Worm (Caenorhabditis elegans) whole organism, L1 larva: Measurements from ENCODE around the gene mca-3.
A peak's percentile ranks its signal among the peaks of the same experiment; 100 is the strongest.

Experiments used
- C04F5.9 ChIP-seq: sonication (generic microtip); optimal IDR thresholded peaks from 2 replicates; lab custom pipeline; 2016; ENCODE audit warnings: missing genetic modification characterization, missing compliant biosample characterization
- C34B4.2 ChIP-seq: sonication (generic microtip); optimal IDR thresholded peaks from 2 replicates; lab custom pipeline; 2017; ENCODE audit warnings: mild to moderate bottlenecking, missing genetic modification characterization, missing compliant biosample characterization
- Y116A8C.19 ChIP-seq: sonication (generic microtip); optimal IDR thresholded peaks from 2 replicates; lab custom pipeline; 2016; ENCODE audit warnings: missing compliant biosample characterization, missing genetic modification characterization, borderline replicate concordance
- aha-1 ChIP-seq: fragments of 150-350 bp; optimal IDR thresholded peaks from 2 replicates; lab custom pipeline; 2014; ENCODE audit warnings: missing biosample characterization, missing genetic modification characterization
- blmp-1 ChIP-seq: fragments of 150-350 bp; optimal IDR thresholded peaks from 2 replicates; lab custom pipeline; 2014; ENCODE audit warnings: missing biosample characterization, missing genetic modification characterization
- ceh-8 ChIP-seq: fragments of 200-800 bp; sonication (Bioruptor generic); optimal IDR thresholded peaks from 2 replicates; lab custom pipeline; 2018; ENCODE audit warnings: mild to moderate bottlenecking, missing genetic modification characterization, moderate library complexity, missing compliant biosample characterization
- ceh-90 ChIP-seq: sonication (generic microtip); optimal IDR thresholded peaks from 2 replicates; lab custom pipeline; 2016; ENCODE audit warnings: missing genetic modification characterization, missing compliant biosample characterization
- ces-1 ChIP-seq: fragments of 150-350 bp; optimal IDR thresholded peaks from 2 replicates; lab custom pipeline; 2014; ENCODE audit warnings: missing biosample characterization, missing genetic modification reagents, missing genetic modification characterization
- dsc-1 ChIP-seq: sonication (generic microtip); optimal IDR thresholded peaks from 2 replicates; lab custom pipeline; 2016; ENCODE audit warnings: mild to moderate bottlenecking, missing genetic modification characterization, missing compliant biosample characterization
- efl-1 ChIP-seq, 4 experiments: fragments of 150-350 bp; optimal IDR thresholded peaks in 3 of 4; peaks in 1 of 4; 1 replicate in 1 of 4; 2 replicates in 3 of 4; lab custom pipeline; 2014; ENCODE audit warnings: missing biosample characterization in 2 of 4, missing genetic modification characterization in 2 of 4, missing genetic modification reagents in 2 of 4
- egl-13 ChIP-seq: sonication (generic microtip); optimal IDR thresholded peaks from 2 replicates; lab custom pipeline; 2016; ENCODE audit warnings: missing genotype, missing genetic modification reagents, missing genetic modification characterization, missing compliant biosample characterization
- fkh-8 ChIP-seq: sonication (generic microtip); optimal IDR thresholded peaks from 2 replicates; lab custom pipeline; 2016; ENCODE audit warnings: mild to moderate bottlenecking, missing genetic modification characterization, missing compliant biosample characterization
- hlh-17 ChIP-seq: fragments of 200-800 bp; sonication (Bioruptor generic); optimal IDR thresholded peaks from 2 replicates; lab custom pipeline; 2018; ENCODE audit warnings: missing genetic modification characterization, mild to moderate bottlenecking, missing compliant biosample characterization, moderate library complexity, borderline replicate concordance
- jun-1 ChIP-seq: fragments of 150-350 bp; optimal IDR thresholded peaks from 2 replicates; lab custom pipeline; 2014; ENCODE audit warnings: missing biosample characterization, missing genetic modification reagents, missing genetic modification characterization
- lin-13 ChIP-seq: fragments of 150-350 bp; optimal IDR thresholded peaks from 2 replicates; lab custom pipeline; 2014; ENCODE audit warnings: missing biosample characterization, missing genetic modification reagents, missing genetic modification characterization
- lin-14 ChIP-seq: fragments of 200-800 bp; sonication (Bioruptor generic); optimal IDR thresholded peaks from 2 replicates; lab custom pipeline; 2018; ENCODE audit warnings: mild to moderate bottlenecking, missing genetic modification characterization, moderate library complexity, missing compliant biosample characterization
- lin-15B ChIP-seq: fragments of 150-350 bp; sonication (generic microtip); optimal IDR thresholded peaks from 3 replicates; lab custom pipeline; 2014; ENCODE audit warnings: missing biosample characterization, missing genetic modification characterization
- lin-35 ChIP-seq, 2 experiments: fragments of 150-350 bp; optimal IDR thresholded peaks; 2 replicates each; lab custom pipeline; 2014; ENCODE audit warnings: missing biosample characterization in 2 of 2, missing genetic modification characterization in 2 of 2, missing genetic modification reagents in 2 of 2
- lin-39 ChIP-seq: fragments of 150-350 bp; optimal IDR thresholded peaks from 2 replicates; lab custom pipeline; 2014; ENCODE audit warnings: missing biosample characterization, missing genetic modification reagents, missing genetic modification characterization
- lir-3 ChIP-seq: sonication (generic microtip); optimal IDR thresholded peaks from 2 replicates; lab custom pipeline; 2016; ENCODE audit warnings: mild to moderate bottlenecking, missing genetic modification characterization, moderate library complexity, missing compliant biosample characterization; ENCODE audit not compliant: poor library complexity
- mab-9 ChIP-seq: fragments of 200-800 bp; sonication (Bioruptor generic); IDR thresholded peaks from 2 replicates; pipeline ENCODE4 v1.3.6; 2022; ENCODE audit warnings: missing genetic modification reagents, missing genetic modification characterization, missing compliant biosample characterization
- nhr-12 ChIP-seq: sonication (generic microtip); optimal IDR thresholded peaks from 2 replicates; lab custom pipeline; 2017; ENCODE audit warnings: missing biosample characterization, missing genetic modification characterization
- nhr-237 ChIP-seq: fragments of 150-350 bp; optimal IDR thresholded peaks from 2 replicates; lab custom pipeline; 2014; ENCODE audit warnings: missing biosample characterization, missing genetic modification characterization
- nhr-28 ChIP-seq: fragments of 150-350 bp; optimal IDR thresholded peaks from 2 replicates; lab custom pipeline; 2014; ENCODE audit warnings: missing biosample characterization, missing genetic modification characterization
- nhr-47 ChIP-seq: sonication (generic microtip); optimal IDR thresholded peaks from 2 replicates; lab custom pipeline; 2016; ENCODE audit warnings: mild to moderate bottlenecking, missing genetic modification characterization, moderate library complexity, missing compliant biosample characterization
- nhr-85 ChIP-seq: sonication (generic microtip); peaks from one replicate; lab custom pipeline; 2016; ENCODE audit warnings: missing genetic modification characterization, inconsistent platforms, missing compliant biosample characterization
- rnt-1 ChIP-seq: sonication (generic microtip); optimal IDR thresholded peaks from 2 replicates; lab custom pipeline; 2016; ENCODE audit warnings: mild to moderate bottlenecking, missing genetic modification characterization, moderate library complexity, missing compliant biosample characterization
- skn-1 ChIP-seq: fragments of 150-350 bp; optimal IDR thresholded peaks from 2 replicates; lab custom pipeline; 2014; ENCODE audit warnings: missing biosample characterization, missing genetic modification characterization
- snu-23 ChIP-seq: sonication (generic microtip); optimal IDR thresholded peaks from 2 replicates; lab custom pipeline; 2016; ENCODE audit warnings: missing genetic modification characterization, missing compliant biosample characterization
- tlp-1 ChIP-seq: fragments of 150-350 bp; optimal IDR thresholded peaks from 2 replicates; lab custom pipeline; 2014; ENCODE audit warnings: missing biosample characterization, missing genetic modification characterization
- unc-30 ChIP-seq: sonication (generic microtip); optimal IDR thresholded peaks from 2 replicates; lab custom pipeline; 2017; ENCODE audit warnings: missing biosample characterization, missing genetic modification characterization
- unc-98 ChIP-seq: fragments of 200-800 bp; sonication (Bioruptor generic); IDR thresholded peaks from 2 replicates; pipeline ENCODE4 v1.3.6; 2022; ENCODE audit warnings: missing genetic modification characterization, missing compliant biosample characterization
- xbp-1 ChIP-seq: sonication (generic microtip); optimal IDR thresholded peaks from 2 replicates; lab custom pipeline; 2016; ENCODE audit warnings: missing genetic modification characterization, missing compliant biosample characterization
- zag-1 ChIP-seq: fragments of 150-350 bp; optimal IDR thresholded peaks from 2 replicates; lab custom pipeline; 2014; ENCODE audit warnings: missing biosample characterization, missing genetic modification characterization
- zip-4 ChIP-seq: fragments of 200-800 bp; sonication (Bioruptor generic); optimal IDR thresholded peaks from 2 replicates; lab custom pipeline; 2018; ENCODE audit warnings: mild to moderate bottlenecking, missing genetic modification characterization, moderate library complexity, missing compliant biosample characterization

Gene mca-3

DNA sequence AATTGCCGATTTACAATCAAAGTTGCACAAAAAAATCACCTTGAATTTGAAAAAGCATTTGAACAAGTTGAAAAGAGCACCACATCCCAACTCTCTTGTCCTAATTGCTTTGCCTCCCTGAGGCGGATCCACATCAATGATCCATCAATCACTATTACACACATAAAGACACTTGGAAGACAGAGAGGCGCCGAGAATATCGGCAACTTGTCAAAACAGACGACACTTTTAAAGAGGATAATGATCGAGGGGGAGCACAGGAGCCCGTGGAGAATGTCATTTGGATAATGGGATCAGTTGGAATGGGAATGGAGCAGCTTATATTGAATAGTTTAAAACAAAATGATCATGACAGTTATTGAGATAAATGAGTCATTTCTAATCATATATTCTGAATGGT is 31.7 kb downstream of the mca-3 start:
- no peak for TF ChIP-seq hlh-17 (GFP tag; lab: Kevin White, UChicago)
- TF ChIP-seq rnt-1 (tag; lab: Kevin White, UChicago) = peak; percentile 39
- TF ChIP-seq nhr-47 (tag; lab: Kevin White, UChicago) = no peak

DNA sequence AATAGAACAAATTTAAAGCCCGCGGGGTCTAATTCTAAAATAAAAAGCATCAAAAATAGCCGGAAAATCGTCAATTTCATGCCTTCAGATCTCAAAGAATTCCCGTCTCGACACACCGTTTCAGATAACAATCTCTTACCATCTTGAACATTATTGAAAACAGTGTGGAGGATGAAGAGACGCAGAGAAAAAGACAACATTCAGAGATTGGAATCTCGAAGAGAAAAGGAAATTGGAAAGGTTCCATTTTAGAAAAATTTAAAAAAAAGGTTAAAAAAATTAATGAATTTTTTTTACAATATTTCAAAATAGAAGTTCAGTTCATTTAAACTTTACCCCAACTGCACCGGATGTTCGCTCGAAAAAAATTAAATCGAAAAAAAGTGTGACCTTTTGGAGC is 35.9 kb downstream of the mca-3 start:
- peak; percentile 69 for TF ChIP-seq lin-14 (GFP tag; lab: Kevin White, UChicago)
- TF ChIP-seq nhr-85 (tag; lab: Kevin White, UChicago) = peak; percentile 53
- no peak for TF ChIP-seq unc-30
- no peak for TF ChIP-seq hlh-17 (GFP tag; lab: Kevin White, UChicago)
- peak; percentile 3 for TF ChIP-seq rnt-1 (tag; lab: Kevin White, UChicago)
- TF ChIP-seq, all 84 proteins: peak for 3

DNA sequence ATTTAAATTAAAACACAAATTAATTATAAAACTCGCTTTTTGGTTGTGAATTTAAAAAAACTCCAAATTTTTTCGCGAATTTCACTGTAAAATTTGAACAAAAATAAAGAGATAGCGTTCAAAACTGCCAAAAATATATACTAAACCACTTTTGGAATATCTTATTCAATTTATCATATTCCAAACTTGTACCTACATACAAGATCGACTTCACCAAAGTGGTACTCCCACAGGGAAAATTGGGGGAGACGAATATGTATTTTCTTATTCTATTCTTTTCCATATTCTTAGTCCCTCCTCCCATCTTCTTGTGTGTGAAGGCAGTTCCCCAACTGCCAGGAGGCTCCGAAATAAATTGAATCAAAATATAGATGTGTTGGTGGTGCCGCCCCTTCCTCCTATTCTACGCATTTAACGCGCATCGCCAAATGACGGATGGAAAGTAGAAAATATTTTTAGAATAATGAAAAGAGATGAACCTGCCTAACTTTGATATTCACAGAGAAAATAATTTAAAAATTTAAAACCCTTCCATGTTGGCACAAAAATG is 36.9 kb downstream of the mca-3 start:
- TF ChIP-seq fkh-8 (tag; lab: Kevin White, UChicago) (no peak), ces-1 (GFP tag; lab: Kevin White, UChicago) (peak; percentile 53), efl-1 (optimal IDR thresholded peaks at IDR 0.05; lab: Kevin White, UChicago) (no peak), efl-1 (GFP tag; optimal IDR thresholded peaks at IDR 0.05 in 1 of 2; lab: Kevin White, UChicago) (peak in 1 of 2 experiments; percentile 92), zip-4 (no peak), xbp-1 (tag; lab: Kevin White, UChicago) (no peak)

DNA sequence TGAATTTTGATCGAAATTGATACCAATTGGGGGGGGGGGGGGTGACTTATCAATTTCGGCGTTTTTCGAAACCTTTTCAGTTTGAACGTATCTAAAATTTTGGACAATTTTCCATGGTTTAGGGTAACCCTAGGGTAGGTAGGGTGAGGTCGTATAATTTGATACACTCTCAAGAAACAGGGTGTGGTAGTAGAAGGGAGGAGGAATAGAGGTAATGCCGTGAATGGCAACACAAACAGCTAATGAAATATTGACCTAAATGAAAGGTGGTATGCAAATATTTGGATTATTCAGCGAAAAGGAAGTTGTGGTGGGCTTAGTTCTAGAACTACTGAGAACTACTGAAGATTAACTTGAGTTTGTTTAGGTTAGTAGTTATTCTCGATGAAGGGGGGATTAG is 40.0 kb downstream of the mca-3 start:
- TF ChIP-seq jun-1 (tag; lab: Kevin White, UChicago) (no peak), lin-35 (GFP tag; optimal IDR thresholded peaks at IDR 0.05; lab: Kevin White, UChicago) (no peak), mab-9 (no peak), rnt-1 (tag; lab: Kevin White, UChicago) (no peak), zip-4 (no peak), nhr-12 (tag; lab: Kevin White, UChicago) (no peak), egl-13 (tag; lab: Kevin White, UChicago) (no peak), skn-1 (tag; lab: Kevin White, UChicago) (no peak), unc-98 (GFP tag; lab: Robert Waterston, UW) (no peak), nhr-237 (no peak), Y116A8C.19 (tag; lab: Kevin White, UChicago) (no peak), C04F5.9 (tag; lab: Kevin White, UChicago) (no peak), aha-1 (no peak)

DNA sequence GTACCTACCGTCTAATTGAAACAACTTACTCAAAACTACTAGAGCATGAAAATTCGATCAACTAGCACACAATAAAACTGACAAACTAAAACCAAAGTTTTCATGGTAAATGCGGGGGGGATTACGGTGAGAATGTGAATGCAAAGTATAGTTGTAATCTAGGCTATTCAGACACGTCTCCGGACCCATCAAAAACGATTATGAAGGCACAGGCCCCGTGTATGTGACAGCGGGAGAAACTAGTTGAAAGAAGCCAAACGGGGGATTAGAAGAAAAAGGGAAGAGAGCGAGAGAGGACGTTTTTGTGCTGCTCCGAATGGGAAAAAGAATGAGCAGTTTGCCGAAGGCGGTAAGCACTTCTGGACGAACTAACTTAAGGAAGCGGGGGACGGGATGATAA is 41.8 kb downstream of the mca-3 start:
- TF ChIP-seq lin-13 (GFP tag; lab: Kevin White, UChicago) (no peak), lin-15B (tag; lab: Kevin White, UChicago) (no peak), hlh-17 (GFP tag; lab: Kevin White, UChicago) (no peak), lin-39 (tag; lab: Kevin White, UChicago) (no peak), mab-9 (no peak), unc-30 (no peak), ceh-8 (GFP tag; lab: Kevin White, UChicago) (no peak), ceh-90 (no peak), C34B4.2 (tag; lab: Kevin White, UChicago) (no peak), lir-3 (tag; lab: Kevin White, UChicago) (no peak), snu-23 (GFP tag; lab: Kevin White, UChicago) (no peak), zag-1 (tag; lab: Kevin White, UChicago) (no peak), dsc-1 (tag; lab: Kevin White, UChicago) (no peak), tlp-1 (tag; lab: Kevin White, UChicago) (no peak), blmp-1 (no peak), nhr-28 (tag; lab: Kevin White, UChicago) (no peak)
